Worm (Caenorhabditis elegans): ENCODE measurements around the gene flh-2.

The flh-2 gene

ce11 chrIII:4917960-4918712, 33.8 kb upstream of the flh-2 start, which contains the start of gene rpb-8:
Gene rpb-8 (minus strand): TSS chrIII:4918008.
- TF ChIP-seq nhr-23 (tag; optimal IDR thresholded peaks at IDR 0.05) (no peak), unc-55 (GFP tag; optimal IDR thresholded peaks at IDR 0.05) (peak; percentile 90), C34F6.9 (tag; optimal IDR thresholded peaks at IDR 0.05) (peak; percentile 64), Y55F3AM.14 (GFP tag; optimal IDR thresholded peaks at IDR 0.05) (no peak), sma-9 (GFP tag; optimal IDR thresholded peaks at IDR 0.05) (peak; percentile 13), sma-9 (tag; optimal IDR thresholded peaks at IDR 0.05) (no peak), ama-1 (optimal IDR thresholded peaks at IDR 0.05) (peak; percentile 44), ztf-1 (GFP tag; conservative IDR thresholded peaks at IDR 0.05) (no peak), nhr-21 (tag; optimal IDR thresholded peaks at IDR 0.05) (peak; percentile 3), mab-5 (tag; optimal IDR thresholded peaks at IDR 0.05) (no peak), F13H6.1 (tag; optimal IDR thresholded peaks at IDR 0.05) (peak; percentile 29), blmp-1 (tag; optimal IDR thresholded peaks at IDR 0.05; ENCODE audit: insufficient read depth) (peak; percentile 18), fos-1 (tag; optimal IDR thresholded peaks at IDR 0.05) (peak; percentile 29), crh-2 (tag; optimal IDR thresholded peaks at IDR 0.05) (peak; percentile 45), nhr-129 (tag; optimal IDR thresholded peaks at IDR 0.05) (peak; percentile 55), skn-1 (tag; optimal IDR thresholded peaks at IDR 0.05) (no peak), nhr-25 (tag; optimal IDR thresholded peaks at IDR 0.05) (peak; percentile 16), lin-11 (tag; optimal IDR thresholded peaks at IDR 0.05) (peak; percentile 1), sma-3 (GFP tag; optimal IDR thresholded peaks at IDR 0.05) (peak; percentile 18), lsy-2 (tag; optimal IDR thresholded peaks at IDR 0.05) (peak; percentile 14 to 75), sem-4 (tag; optimal IDR thresholded peaks at IDR 0.05) (no peak), nhr-237 (tag; optimal IDR thresholded peaks at IDR 0.05) (no peak), elt-1 (tag; optimal IDR thresholded peaks at IDR 0.05) (no peak), alr-1 (tag; optimal IDR thresholded peaks at IDR 0.05) (no peak), lin-13 (GFP tag; optimal IDR thresholded peaks at IDR 0.05) (peak; percentile 46), snpc-4 (tag; optimal IDR thresholded peaks at IDR 0.05) (peak; percentile 13), nhr-6 (tag; optimal IDR thresholded peaks at IDR 0.05) (no peak), peb-1 (tag; optimal IDR thresholded peaks at IDR 0.05) (no peak), aly-2 (tag; optimal IDR thresholded peaks at IDR 0.05) (no peak), gmeb-1 (tag; optimal IDR thresholded peaks at IDR 0.05) (peak; percentile 89)

- TF ChIP-seq lsy-2 (tag; optimal IDR thresholded peaks at IDR 0.05) (no peak), nhr-12 (tag; optimal IDR thresholded peaks at IDR 0.05) (no peak), nhr-129 (tag; optimal IDR thresholded peaks at IDR 0.05) (no peak), unc-39 (tag; optimal IDR thresholded peaks at IDR 0.05) (no peak), aly-2 (tag; optimal IDR thresholded peaks at IDR 0.05) (no peak), peb-1 (tag; optimal IDR thresholded peaks at IDR 0.05) (no peak), fos-1 (tag; optimal IDR thresholded peaks at IDR 0.05) (no peak), ama-1 (optimal IDR thresholded peaks at IDR 0.05) (no peak), lin-11 (tag; optimal IDR thresholded peaks at IDR 0.05) (no peak)
Measured at ce11 chrIII:4918906-4919305, 33.0 kb upstream of the flh-2 start.

ce11 chrIII:4920221-4920620, 31.7 kb upstream of the flh-2 start, which contains the start of gene ula-1:
Gene ula-1 (minus strand): TSS chrIII:4920321.
- TF ChIP-seq egl-27 (tag; optimal IDR thresholded peaks at IDR 0.05) (no peak), mdl-1 (tag; optimal IDR thresholded peaks at IDR 0.05) (no peak), ztf-4 (tag; optimal IDR thresholded peaks at IDR 0.05) (no peak), ZK546.5 (tag; optimal IDR thresholded peaks at IDR 0.05) (no peak), F13H6.1 (tag; optimal IDR thresholded peaks at IDR 0.05) (no peak), peb-1 (tag; optimal IDR thresholded peaks at IDR 0.05) (no peak), crh-2 (tag; optimal IDR thresholded peaks at IDR 0.05) (no peak)

- TF ChIP-seq sma-3 (GFP tag; optimal IDR thresholded peaks at IDR 0.05) (peak; percentile 69), gmeb-1 (tag; optimal IDR thresholded peaks at IDR 0.05) (peak; percentile 23), lsy-2 (tag; optimal IDR thresholded peaks at IDR 0.05) (peak in 1 of 2 experiments; percentile 46), lin-11 (tag; optimal IDR thresholded peaks at IDR 0.05) (peak; percentile 57), F13H6.1 (tag; optimal IDR thresholded peaks at IDR 0.05) (peak; percentile 1), nhr-25 (tag; optimal IDR thresholded peaks at IDR 0.05) (peak; percentile 20)
Measured at ce11 chrIII:4922020-4922419, 29.9 kb upstream of the flh-2 start, which contains the start of gene mmab-1. Gene mmab-1 (minus strand): TSS chrIII:4922114.
